Fruit fly (Drosophila melanogaster): ENCODE measurements around the gene Nplp4.

DNA sequence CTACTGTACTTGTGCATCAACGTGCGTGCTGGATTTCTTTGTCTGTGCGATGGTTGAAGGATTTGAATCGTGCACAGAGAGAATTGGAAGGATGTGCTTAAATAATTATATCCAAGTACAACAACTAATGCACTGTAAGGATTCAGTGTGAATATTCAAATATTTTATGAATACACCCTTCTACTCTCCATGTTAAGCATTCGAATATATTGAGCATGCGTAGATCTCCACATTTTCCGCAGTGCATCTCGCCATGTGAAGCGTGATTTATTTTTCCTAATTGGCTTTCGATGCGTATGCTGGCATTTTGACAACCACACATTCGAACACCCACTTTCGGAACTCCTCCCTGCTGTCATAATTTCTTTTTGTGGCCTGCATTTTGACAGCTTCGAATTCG, 48.2 kb upstream of the Nplp4 start:
- TF ChIP-seq sim (GFP tag; IDR thresholded peaks at IDR 0.05) (no peak), CG7839 (tag; optimal IDR thresholded peaks at IDR 0.05) (no peak), Stat92E (GFP tag; optimal IDR thresholded peaks at IDR 0.05) (no peak)

Data from whole organism, embryonic.